Worm (Caenorhabditis elegans) whole organism, L4/young adult: Measurements from ENCODE around the gene F02C12.1.

Experiments used
- W03F9.2 ChIP-seq: fragments of 150-350 bp; optimal IDR thresholded peaks from 2 replicates; lab custom pipeline; 2014; ENCODE audit warnings: missing biosample characterization, missing genetic modification characterization
- dao-5 ChIP-seq: sonication (generic microtip); optimal IDR thresholded peaks from 2 replicates; lab custom pipeline; 2016; ENCODE audit warnings: missing genotype, missing genetic modification characterization, moderate library complexity, missing compliant biosample characterization
- him-1 ChIP-seq: sonication (generic microtip); optimal IDR thresholded peaks from 2 replicates; lab custom pipeline; 2016; ENCODE audit warnings: missing genotype, missing genetic modification reagents, missing genetic modification characterization, missing compliant biosample characterization

- TF ChIP-seq him-1 (tag; lab: Kevin White, UChicago) = peak; percentile 69
- peak; percentile 68 for TF ChIP-seq dao-5 (tag; lab: Kevin White, UChicago)
- peak; percentile 44 for TF ChIP-seq W03F9.2 (tag; lab: Kevin White, UChicago)
These were observed 46.8 kb downstream of the F02C12.1 start for ce11 chrX:13448665-13449099.
